Fruit fly (Drosophila melanogaster): ENCODE data around the gene CG33160.

DNA sequence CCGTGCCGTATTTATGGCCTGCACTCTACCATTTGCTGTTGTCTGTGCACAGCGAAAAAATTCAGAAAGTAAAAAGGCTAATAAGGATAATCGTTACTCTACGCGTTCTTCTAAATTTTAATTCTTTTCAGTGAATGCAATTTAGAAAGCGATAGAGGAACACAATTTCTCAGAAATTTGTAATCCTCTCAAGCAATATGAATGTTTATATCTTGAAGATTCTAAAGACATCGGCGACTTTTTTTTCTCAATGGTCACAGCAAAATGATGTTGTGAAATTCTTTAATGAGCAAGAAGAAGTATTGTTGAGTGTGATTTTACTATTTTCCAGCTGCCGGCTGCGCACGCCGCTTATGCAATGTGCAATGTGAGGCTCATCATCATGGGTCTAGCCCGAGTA, 46.7 kb upstream of the CG33160 start:
- TF ChIP-seq CG8478 (optimal IDR thresholded peaks at IDR 0.05) (no peak), EcR (GFP tag; optimal IDR thresholded peaks at IDR 0.05) (no peak), pan (optimal IDR thresholded peaks at IDR 0.05) (no peak), Dll (optimal IDR thresholded peaks at IDR 0.05) (no peak), psq (optimal IDR thresholded peaks at IDR 0.05) (no peak)
